Worm (Caenorhabditis elegans) whole organism, L2 larva: ENCODE results near the gene ZK673.2.

Experiments
- F13H6.1 ChIP-seq: sonication (generic microtip); optimal IDR thresholded peaks from 2 replicates; lab custom pipeline; 2016; ENCODE audit warnings: missing genetic modification characterization, missing compliant biosample characterization
- blmp-1 ChIP-seq: sonication (generic microtip); optimal IDR thresholded peaks from 2 replicates; lab custom pipeline; 2017; ENCODE audit warnings: missing genetic modification characterization, mild to moderate bottlenecking, missing compliant biosample characterization, antibody characterized with exemption, moderate library complexity; ENCODE audit not compliant: insufficient read depth
- ceh-82 ChIP-seq: fragments of 150-350 bp; optimal IDR thresholded peaks from 2 replicates; lab custom pipeline; 2014; ENCODE audit warnings: missing biosample characterization, missing genetic modification characterization
- dmd-4 ChIP-seq: sonication (generic microtip); optimal IDR thresholded peaks from 2 replicates; lab custom pipeline; 2017; ENCODE audit warnings: missing biosample characterization, missing genetic modification characterization
- egl-27 ChIP-seq: sonication (generic microtip); optimal IDR thresholded peaks from 3 replicates; lab custom pipeline; 2017; ENCODE audit warnings: missing biosample characterization, missing genetic modification reagents, missing genetic modification characterization
- fos-1 ChIP-seq: fragments of 150-350 bp; optimal IDR thresholded peaks from 2 replicates; lab custom pipeline; 2014; ENCODE audit warnings: missing biosample characterization, missing genetic modification characterization
- lin-11 ChIP-seq: fragments of 150-350 bp; sonication (generic microtip); optimal IDR thresholded peaks from 2 replicates; lab custom pipeline; 2014; ENCODE audit warnings: missing biosample characterization, missing genetic modification characterization, inconsistent platforms, mixed read lengths
- lin-39 ChIP-seq: fragments of 150-350 bp; optimal IDR thresholded peaks from 2 replicates; lab custom pipeline; 2014; ENCODE audit warnings: missing biosample characterization, missing genetic modification reagents, missing genetic modification characterization
- nhr-11 ChIP-seq: fragments of 150-350 bp; optimal IDR thresholded peaks from 2 replicates; lab custom pipeline; 2014; ENCODE audit warnings: missing biosample characterization, missing genetic modification characterization
- nhr-12 ChIP-seq: fragments of 150-350 bp; optimal IDR thresholded peaks from 2 replicates; lab custom pipeline; 2014; ENCODE audit warnings: missing biosample characterization, missing genetic modification characterization
- peb-1 ChIP-seq: fragments of 150-350 bp; optimal IDR thresholded peaks from 2 replicates; lab custom pipeline; 2014; ENCODE audit warnings: missing biosample characterization, missing genetic modification characterization
- unc-62 ChIP-seq: fragments of 150-350 bp; optimal IDR thresholded peaks from 2 replicates; lab custom pipeline; 2014; ENCODE audit warnings: missing biosample characterization, missing genetic modification reagents, missing genetic modification characterization
- zag-1 ChIP-seq: fragments of 150-350 bp; optimal IDR thresholded peaks from 2 replicates; lab custom pipeline; 2014; ENCODE audit warnings: missing biosample characterization, missing genetic modification characterization
- ztf-11 ChIP-seq: sonication (generic microtip); optimal IDR thresholded peaks from 2 replicates; lab custom pipeline; 2017; ENCODE audit warnings: missing biosample characterization, missing genetic modification characterization

ce11 chrII:10421941-10422340, 26.1 kb upstream of the ZK673.2 start, which contains the start of gene frpr-21:
- TF ChIP-seq lin-11 (tag; lab: Kevin White, UChicago): no peak
- TF ChIP-seq blmp-1 (tag; lab: Kevin White, UChicago): no peak
- no peak for TF ChIP-seq nhr-12
- TF ChIP-seq nhr-11 (tag; lab: Kevin White, UChicago): no peak
- TF ChIP-seq F13H6.1 (tag; lab: Kevin White, UChicago): no peak
- no peak for TF ChIP-seq ztf-11 (tag; lab: Kevin White, UChicago)
- no peak for TF ChIP-seq unc-62 (GFP tag; lab: Kevin White, UChicago)
- TF ChIP-seq peb-1 (tag; lab: Kevin White, UChicago): no peak
- TF ChIP-seq zag-1 (tag; lab: Kevin White, UChicago): no peak
- no peak for TF ChIP-seq ceh-82 (tag; lab: Kevin White, UChicago)
- TF ChIP-seq lin-39: no peak
- TF ChIP-seq egl-27 (tag; lab: Kevin White, UChicago): no peak
- no peak for TF ChIP-seq fos-1 (tag; lab: Kevin White, UChicago)
- TF ChIP-seq dmd-4 (tag; lab: Kevin White, UChicago): no peak
